Fruit fly (Drosophila melanogaster): Measurements from ENCODE around the gene mRpS5.
A peak's percentile ranks its signal among the peaks of the same experiment; 100 is the strongest.

Gene mRpS5

DNA sequence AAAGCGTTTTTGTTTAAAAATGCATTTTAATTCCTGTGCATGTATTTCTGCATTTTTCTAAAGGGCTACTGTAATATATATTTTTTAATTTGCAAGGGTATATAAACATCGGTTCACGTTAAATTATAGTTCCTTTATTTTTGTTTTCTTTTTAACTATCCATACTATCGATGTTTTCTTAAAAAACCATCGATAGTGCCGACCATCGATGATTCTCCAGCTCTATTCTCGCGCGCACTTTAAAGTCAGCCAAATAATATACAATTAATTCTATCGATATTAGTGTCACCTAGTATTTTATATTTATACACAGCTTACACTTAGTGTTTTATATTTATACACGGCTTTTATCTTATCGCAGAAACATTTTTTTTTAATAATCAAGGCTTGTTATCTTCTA, 1.1 kb upstream of the mRpS5 start (continued):
- TF ChIP-seq CG11560 (tag; IDR thresholded peaks at IDR 0.05), result no peak
- TF ChIP-seq gt (GFP tag; IDR thresholded peaks at IDR 0.05), result no peak
- no peak for TF ChIP-seq peb (GFP tag; IDR thresholded peaks at IDR 0.05)
- no peak for TF ChIP-seq CG7928 (GFP tag; optimal IDR thresholded peaks at IDR 0.05)
- peak; percentile 84 for TF ChIP-seq CG6791 (GFP tag; IDR thresholded peaks at IDR 0.05; ENCODE audit: partially characterized antibody)
- no peak for TF ChIP-seq CG13775 (GFP tag; optimal IDR thresholded peaks at IDR 0.05)
- no peak for TF ChIP-seq Rx (GFP tag; IDR thresholded peaks at IDR 0.05)
- TF ChIP-seq sna (GFP tag; IDR thresholded peaks at IDR 0.05; ENCODE audit: partially characterized antibody), result peak; percentile 68; the same call in 1 of the 2 replicates
- no peak; the same call in 1 of the 3 replicates for TF ChIP-seq vnd (GFP tag; IDR thresholded peaks at IDR 0.05; ENCODE audit: partially characterized antibody)
- no peak for TF ChIP-seq B-H2 (GFP tag; optimal IDR thresholded peaks at IDR 0.05)
- no peak for TF ChIP-seq exex (tag; optimal IDR thresholded peaks at IDR 0.05)
- no peak for TF ChIP-seq Atf6 (GFP tag; IDR thresholded peaks at IDR 0.05)
- peak; percentile 77 for TF ChIP-seq BEAF-32 (GFP tag; optimal IDR thresholded peaks at IDR 0.05)
- peak; percentile 53 for TF ChIP-seq Abd-B (GFP tag; optimal IDR thresholded peaks at IDR 0.05)
- TF ChIP-seq pb (GFP tag; optimal IDR thresholded peaks at IDR 0.05), result no peak
- TF ChIP-seq salm (tag; optimal IDR thresholded peaks at IDR 0.05), result no peak
- peak; percentile 60 for TF ChIP-seq hbn (GFP tag; IDR thresholded peaks at IDR 0.05; ENCODE audit: partially characterized antibody)
- no peak for TF ChIP-seq chn (GFP tag; optimal IDR thresholded peaks at IDR 0.05)
- TF ChIP-seq unc-4 (GFP tag; IDR thresholded peaks at IDR 0.05; ENCODE audit: partially characterized antibody), result peak; percentile 64
- TF ChIP-seq Dad (GFP tag; optimal IDR thresholded peaks at IDR 0.05), result no peak
- TF ChIP-seq tio (GFP tag; optimal IDR thresholded peaks at IDR 0.05), result no peak
- TF ChIP-seq fd96Cb (tag; optimal IDR thresholded peaks at IDR 0.05), result no peak
- TF ChIP-seq btn (GFP tag; optimal IDR thresholded peaks at IDR 0.05), result no peak
- TF ChIP-seq ATbp (GFP tag; optimal IDR thresholded peaks at IDR 0.05), result no peak
- TF ChIP-seq BtbVII (GFP tag; optimal IDR thresholded peaks at IDR 0.05), result no peak
- no peak for TF ChIP-seq CG13624 (GFP tag; optimal IDR thresholded peaks at IDR 0.05)
- TF ChIP-seq CG6654 (GFP tag; optimal IDR thresholded peaks at IDR 0.05), result no peak
- no peak for TF ChIP-seq Xrp1 (GFP tag; IDR thresholded peaks at IDR 0.05)
- no peak for TF ChIP-seq Eip74EF (GFP tag; optimal IDR thresholded peaks at IDR 0.05)
- TF ChIP-seq hkb (optimal IDR thresholded peaks at IDR 0.05), result no peak
- TF ChIP-seq hkb (GFP tag; IDR thresholded peaks at IDR 0.05), result no peak
- no peak for TF ChIP-seq psq (GFP tag; optimal IDR thresholded peaks at IDR 0.05)
- TF ChIP-seq HLH3B (GFP tag; IDR thresholded peaks at IDR 0.05), result no peak
- no peak for TF ChIP-seq Sry-β (GFP tag; optimal IDR thresholded peaks at IDR 0.05)
- no peak for TF ChIP-seq tin (GFP tag; optimal IDR thresholded peaks at IDR 0.05)
- no peak for TF ChIP-seq CG30431 (GFP tag; optimal IDR thresholded peaks at IDR 0.05)
- TF ChIP-seq twi (tag; optimal IDR thresholded peaks at IDR 0.05), result no peak
- no peak for TF ChIP-seq CG7987 (GFP tag; optimal IDR thresholded peaks at IDR 0.05)
- no peak for TF ChIP-seq z (GFP tag; IDR thresholded peaks at IDR 0.05)
- no peak for TF ChIP-seq jing (GFP tag; optimal IDR thresholded peaks at IDR 0.05)
- TF ChIP-seq scrt (GFP tag; optimal IDR thresholded peaks at IDR 0.05), result no peak
- TF ChIP-seq CG11504 (tag; optimal IDR thresholded peaks at IDR 0.05), result no peak
- TF ChIP-seq CG17328 (GFP tag; IDR thresholded peaks at IDR 0.05), result no peak
- no peak for TF ChIP-seq CG15514 (GFP tag; optimal IDR thresholded peaks at IDR 0.05)
- TF ChIP-seq CG17612 (GFP tag; IDR thresholded peaks at IDR 0.05), result no peak
- no peak for TF ChIP-seq abd-A (tag; optimal IDR thresholded peaks at IDR 0.05)
- TF ChIP-seq Hr51 (GFP tag; optimal IDR thresholded peaks at IDR 0.05), result no peak
- no peak for TF ChIP-seq NFAT (GFP tag; IDR thresholded peaks at IDR 0.05)
- TF ChIP-seq row (GFP tag; IDR thresholded peaks at IDR 0.05), result peak; percentile 81
- peak; percentile 98 for TF ChIP-seq CG17802 (tag; optimal IDR thresholded peaks at IDR 0.05)
- TF ChIP-seq wdn (GFP tag; IDR thresholded peaks at IDR 0.05), result no peak
